Worm (Caenorhabditis elegans) whole organism, L2 larva: Measurements from ENCODE around the gene srd-51.

Experiments used
- ZK546.5 ChIP-seq: sonication (generic microtip); optimal IDR thresholded peaks from 2 replicates; lab custom pipeline; 2017; ENCODE audit warnings: missing biosample characterization, missing genetic modification characterization
- aly-2 ChIP-seq: fragments of 150-350 bp; optimal IDR thresholded peaks from 2 replicates; lab custom pipeline; 2014; ENCODE audit warnings: missing biosample characterization, missing genetic modification characterization
- elt-1 ChIP-seq: fragments of 150-350 bp; optimal IDR thresholded peaks from 2 replicates; lab custom pipeline; 2014; ENCODE audit warnings: missing biosample characterization, missing genetic modification characterization
- elt-3 ChIP-seq: sonication (generic microtip); optimal IDR thresholded peaks from 2 replicates; lab custom pipeline; 2017; ENCODE audit warnings: missing biosample characterization, missing genetic modification characterization
- lin-13 ChIP-seq: fragments of 150-350 bp; optimal IDR thresholded peaks from 2 replicates; lab custom pipeline; 2014; ENCODE audit warnings: missing biosample characterization, missing genetic modification reagents, missing genetic modification characterization
- lsy-2 ChIP-seq, 2 experiments: fragments of 150-350 bp in 1 of 2; sonication (generic microtip) in 1 of 2; optimal IDR thresholded peaks; 2 replicates each; lab custom pipeline; 2014 to 2017; ENCODE audit warnings: missing biosample characterization in 2 of 2, missing genetic modification characterization in 2 of 2
- nhr-10 ChIP-seq: sonication (generic microtip); optimal IDR thresholded peaks from 2 replicates; lab custom pipeline; 2017; ENCODE audit warnings: missing biosample characterization, missing genetic modification characterization
- nhr-129 ChIP-seq: fragments of 150-350 bp; optimal IDR thresholded peaks from 2 replicates; lab custom pipeline; 2014; ENCODE audit warnings: missing biosample characterization, missing genetic modification characterization
- peb-1 ChIP-seq: fragments of 150-350 bp; optimal IDR thresholded peaks from 2 replicates; lab custom pipeline; 2014; ENCODE audit warnings: missing biosample characterization, missing genetic modification characterization
- snpc-4 ChIP-seq: fragments of 150-350 bp; optimal IDR thresholded peaks from 2 replicates; lab custom pipeline; 2014; ENCODE audit warnings: missing biosample characterization, missing genetic modification characterization
- unc-39 ChIP-seq: fragments of 150-350 bp; optimal IDR thresholded peaks from 2 replicates; lab custom pipeline; 2014; ENCODE audit warnings: missing biosample characterization, missing genetic modification characterization
- zag-1 ChIP-seq: fragments of 150-350 bp; optimal IDR thresholded peaks from 2 replicates; lab custom pipeline; 2014; ENCODE audit warnings: missing biosample characterization, missing genetic modification characterization
- ztf-11 ChIP-seq: sonication (generic microtip); optimal IDR thresholded peaks from 2 replicates; lab custom pipeline; 2017; ENCODE audit warnings: missing biosample characterization, missing genetic modification characterization

DNA sequence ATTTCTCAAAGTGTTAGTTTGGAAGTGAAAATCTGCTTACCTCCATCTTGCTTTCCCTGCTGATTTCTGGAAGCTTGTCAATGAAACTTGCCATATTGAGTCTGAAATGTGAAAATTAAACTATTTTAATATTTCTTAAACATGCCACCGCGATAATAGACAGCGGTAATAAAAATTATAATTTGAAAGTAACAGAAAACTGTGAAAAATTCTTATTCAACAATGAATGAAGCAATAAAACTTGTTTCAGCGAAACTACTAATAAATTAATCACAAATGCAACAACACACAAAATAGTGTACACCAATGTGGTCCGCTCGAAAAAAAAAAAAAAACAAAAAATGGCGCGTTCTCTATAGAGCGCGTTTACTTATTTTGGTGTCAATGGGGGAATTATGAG is 33.1 kb downstream of the srd-51 start, which contains the start of gene F02D10.6:
- TF ChIP-seq elt-1 (tag; lab: Kevin White, UChicago) (no peak), elt-3 (tag; lab: Kevin White, UChicago) (no peak), zag-1 (tag; lab: Kevin White, UChicago) (no peak), lin-13 (GFP tag; lab: Kevin White, UChicago) (no peak), ztf-11 (no peak), ZK546.5 (tag; lab: Kevin White, UChicago) (no peak), lsy-2 (tag; optimal IDR thresholded peaks at IDR 0.05; lab: Kevin White, UChicago) (no peak), aly-2 (no peak), unc-39 (tag; lab: Kevin White, UChicago) (no peak), nhr-129 (tag; lab: Kevin White, UChicago) (no peak), nhr-10 (tag; lab: Kevin White, UChicago) (no peak), peb-1 (no peak), snpc-4 (no peak)
